Worm (Caenorhabditis elegans) whole organism, young adult: ENCODE data around the gene nhr-260.

ENCODE experiments used
- B0261.1 ChIP-seq: sonication (generic microtip); optimal IDR thresholded peaks from 2 replicates; lab custom pipeline; 2016; ENCODE audit warnings: mild to moderate bottlenecking, missing genetic modification characterization, moderate library complexity, missing compliant biosample characterization
- F22D6.2 ChIP-seq: sonication (generic microtip); optimal IDR thresholded peaks from 2 replicates; lab custom pipeline; 2016; ENCODE audit warnings: mild to moderate bottlenecking, missing genetic modification characterization, missing compliant biosample characterization
- F39B2.1 ChIP-seq: fragments of 200-800 bp; sonication (Bioruptor generic); IDR thresholded peaks from 2 replicates; pipeline ENCODE4 v1.3.6; 2022; ENCODE audit warnings: missing genetic modification reagents, missing genetic modification characterization, missing compliant biosample characterization
- F49E8.2 ChIP-seq: sonication (generic microtip); optimal IDR thresholded peaks from 3 replicates; lab custom pipeline; 2017; ENCODE audit warnings: missing genetic modification characterization, mild to moderate bottlenecking, missing compliant biosample characterization, antibody characterized with exemption, moderate library complexity; ENCODE audit not compliant: insufficient read depth
- F52B5.7 ChIP-seq: sonication (generic microtip); optimal IDR thresholded peaks from 2 replicates; lab custom pipeline; 2016; ENCODE audit warnings: mild to moderate bottlenecking, missing genetic modification characterization, missing compliant biosample characterization
- F55B11.4 ChIP-seq: sonication (generic microtip); optimal IDR thresholded peaks from 2 replicates; lab custom pipeline; 2016; ENCODE audit warnings: missing compliant biosample characterization, missing genetic modification characterization, borderline replicate concordance; ENCODE audit not compliant: insufficient read depth
- K11D2.4 ChIP-seq: fragments of 200-800 bp; sonication (Bioruptor generic); IDR thresholded peaks from 2 replicates; pipeline ENCODE4 v1.3.6; 2022; ENCODE audit warnings: missing genetic modification reagents, missing genetic modification characterization, missing compliant biosample characterization
- Y56A3A.18 ChIP-seq: fragments of 200-800 bp; sonication (Bioruptor generic); IDR thresholded peaks from 2 replicates; pipeline ENCODE4 v1.3.6; 2022; ENCODE audit warnings: missing genetic modification reagents, missing genetic modification characterization, missing compliant biosample characterization
- Y67H2A.10 ChIP-seq: fragments of 200-800 bp; sonication (Bioruptor generic); conservative IDR thresholded peaks from 2 replicates; pipeline ENCODE4 v1.3.6; 2022; ENCODE audit warnings: missing genetic modification reagents, missing genetic modification characterization, missing compliant biosample characterization
- atf-7 ChIP-seq: sonication (generic microtip); optimal IDR thresholded peaks from 2 replicates; lab custom pipeline; 2017; ENCODE audit warnings: mild to moderate bottlenecking, missing genetic modification characterization, missing compliant biosample characterization
- attf-5 ChIP-seq: fragments of 200-800 bp; sonication (Bioruptor generic); optimal IDR thresholded peaks from 2 replicates; lab custom pipeline; 2018; ENCODE audit warnings: mild to moderate bottlenecking, missing genetic modification characterization, missing compliant biosample characterization
- attf-6 ChIP-seq: fragments of 200-800 bp; sonication (Bioruptor generic); IDR thresholded peaks from 2 replicates; pipeline ENCODE4 v1.3.6; 2022; ENCODE audit warnings: missing genetic modification reagents, missing genetic modification characterization, missing compliant biosample characterization
- ccch-3 ChIP-seq: fragments of 200-800 bp; sonication (Bioruptor generic); optimal IDR thresholded peaks from 2 replicates; lab custom pipeline; 2018; ENCODE audit warnings: mild to moderate bottlenecking, missing genetic modification characterization, missing compliant biosample characterization
- ceh-100 ChIP-seq: fragments of 200-800 bp; sonication (Bioruptor generic); IDR thresholded peaks from 2 replicates; pipeline ENCODE4 v1.3.6; 2022; ENCODE audit warnings: missing genetic modification reagents, missing genetic modification characterization, missing compliant biosample characterization
- ceh-40 ChIP-seq: fragments of 200-800 bp; sonication (Bioruptor generic); IDR thresholded peaks from 2 replicates; pipeline ENCODE4 v1.3.6; 2022; ENCODE audit warnings: missing genetic modification characterization, missing compliant biosample characterization
- ceh-91 ChIP-seq: fragments of 200-800 bp; sonication (Bioruptor generic); IDR thresholded peaks from 2 replicates; pipeline ENCODE4 v1.3.6; 2022; ENCODE audit warnings: missing genetic modification reagents, missing genetic modification characterization, missing compliant biosample characterization
- dpff-1 ChIP-seq: sonication (generic microtip); optimal IDR thresholded peaks from 2 replicates; lab custom pipeline; 2017; ENCODE audit warnings: mild to moderate bottlenecking, missing genetic modification characterization, missing compliant biosample characterization
- egl-18 ChIP-seq: fragments of 200-800 bp; sonication (Bioruptor generic); IDR thresholded peaks from 2 replicates; pipeline ENCODE4 v1.3.6; 2022; ENCODE audit warnings: missing genetic modification reagents, missing genetic modification characterization, missing compliant biosample characterization
- egrh-3 ChIP-seq: fragments of 200-800 bp; sonication (Bioruptor generic); IDR thresholded peaks from 2 replicates; pipeline ENCODE4 v1.3.6; 2022; ENCODE audit warnings: missing genetic modification reagents, missing genetic modification characterization, missing compliant biosample characterization
- fkh-3 ChIP-seq: sonication (generic microtip); optimal IDR thresholded peaks from 2 replicates; lab custom pipeline; 2016; ENCODE audit warnings: mild to moderate bottlenecking, missing genetic modification characterization, missing compliant biosample characterization
- hmg-20 ChIP-seq: fragments of 200-800 bp; sonication (Bioruptor generic); IDR thresholded peaks from 2 replicates; pipeline ENCODE4 v1.3.6; 2022; ENCODE audit warnings: missing genetic modification reagents, missing genetic modification characterization, missing compliant biosample characterization
- hsf-1 ChIP-seq: fragments of 200-800 bp; sonication (Bioruptor generic); IDR thresholded peaks from 2 replicates; pipeline ENCODE4 v1.3.6; 2022; ENCODE audit warnings: missing genetic modification reagents, missing genetic modification characterization, missing compliant biosample characterization
- lag-1 ChIP-seq: fragments of 200-800 bp; sonication (Bioruptor generic); IDR thresholded peaks from 2 replicates; pipeline ENCODE4 v1.3.6; 2022; ENCODE audit warnings: missing genetic modification reagents, missing genetic modification characterization, missing compliant biosample characterization
- let-526 ChIP-seq: fragments of 200-800 bp; sonication (Bioruptor generic); IDR thresholded peaks from 2 replicates; pipeline ENCODE4 v1.3.6; 2022; ENCODE audit warnings: missing genetic modification reagents, missing genetic modification characterization, missing compliant biosample characterization
- lin-26 ChIP-seq: fragments of 200-800 bp; sonication (Bioruptor generic); IDR thresholded peaks from 2 replicates; pipeline ENCODE4 v1.3.6; 2022; ENCODE audit warnings: missing genetic modification reagents, missing genetic modification characterization, missing compliant biosample characterization
- lin-35 ChIP-seq, 3 experiments: fragments of 150-350 bp in 2 of 3; sonication (generic microtip) in 1 of 3; optimal IDR thresholded peaks; 2 replicates each; lab custom pipeline; 2014 to 2018; ENCODE audit warnings: missing biosample characterization in 3 of 3, missing genetic modification characterization in 3 of 3, missing genetic modification reagents in 3 of 3
- lin-40 ChIP-seq: sonication (generic microtip); optimal IDR thresholded peaks from 2 replicates; lab custom pipeline; 2016; ENCODE audit warnings: missing genetic modification characterization, mild to moderate bottlenecking, missing compliant biosample characterization, missing genotype, missing genetic modification reagents
- lir-1 ChIP-seq: fragments of 200-800 bp; sonication (Bioruptor generic); conservative IDR thresholded peaks from 2 replicates; pipeline ENCODE4 v1.3.6; 2022; ENCODE audit warnings: missing genetic modification reagents, missing genetic modification characterization, missing compliant biosample characterization
- lsl-1 ChIP-seq: fragments of 200-800 bp; sonication (Bioruptor generic); optimal IDR thresholded peaks from 2 replicates; lab custom pipeline; 2018; ENCODE audit warnings: mild to moderate bottlenecking, missing genetic modification characterization, moderate library complexity, missing compliant biosample characterization
- madf-3 ChIP-seq: fragments of 200-800 bp; sonication (Bioruptor generic); IDR thresholded peaks from 2 replicates; pipeline ENCODE4 v1.3.6; 2022; ENCODE audit warnings: missing genetic modification reagents, missing genetic modification characterization, missing compliant biosample characterization
- madf-8 ChIP-seq: fragments of 200-800 bp; sonication (Bioruptor generic); conservative IDR thresholded peaks from 2 replicates; pipeline ENCODE4 v1.3.6; 2022; ENCODE audit warnings: missing genetic modification reagents, missing genetic modification characterization, missing compliant biosample characterization
- mxl-1 ChIP-seq: sonication (generic microtip); optimal IDR thresholded peaks from 2 replicates; lab custom pipeline; 2016; ENCODE audit warnings: missing genetic modification characterization, missing compliant biosample characterization
- nfya-1 ChIP-seq: sonication (generic microtip); optimal IDR thresholded peaks from 2 replicates; lab custom pipeline; 2017; ENCODE audit warnings: antibody characterized with exemption, missing compliant biosample characterization, missing genetic modification characterization, borderline replicate concordance; ENCODE audit not compliant: insufficient read depth
- nfyb-1 ChIP-seq: fragments of 200-800 bp; sonication (Bioruptor generic); IDR thresholded peaks from 2 replicates; pipeline ENCODE4 v1.3.6; 2022; ENCODE audit warnings: missing genetic modification reagents, missing genetic modification characterization, missing compliant biosample characterization
- pbrm-1 ChIP-seq: fragments of 200-800 bp; sonication (Bioruptor generic); IDR thresholded peaks from 2 replicates; pipeline ENCODE4 v1.3.6; 2022; ENCODE audit warnings: missing genetic modification reagents, missing genetic modification characterization, missing compliant biosample characterization
- repo-1 ChIP-seq: sonication (generic microtip); optimal IDR thresholded peaks from 2 replicates; lab custom pipeline; 2017; ENCODE audit warnings: mild to moderate bottlenecking, missing genetic modification characterization, missing compliant biosample characterization
- sea-2 ChIP-seq: fragments of 200-800 bp; sonication (Bioruptor generic); IDR thresholded peaks from 2 replicates; pipeline ENCODE4 v1.3.6; 2022; ENCODE audit warnings: missing genetic modification characterization, missing compliant biosample characterization
- tbx-9 ChIP-seq: sonication (generic microtip); optimal IDR thresholded peaks from 2 replicates; lab custom pipeline; 2016; ENCODE audit warnings: borderline replicate concordance, missing genetic modification characterization, inconsistent platforms, missing compliant biosample characterization
- tlf-1 ChIP-seq: fragments of 200-800 bp; sonication (Bioruptor generic); optimal IDR thresholded peaks from 2 replicates; lab custom pipeline; 2018; ENCODE audit warnings: mild to moderate bottlenecking, missing genetic modification characterization, missing compliant biosample characterization
- unc-130 ChIP-seq: sonication (generic microtip); optimal IDR thresholded peaks from 2 replicates; lab custom pipeline; 2016; ENCODE audit warnings: missing genetic modification reagents, missing genetic modification characterization, missing compliant biosample characterization
- xnd-1 ChIP-seq: sonication (generic microtip); optimal IDR thresholded peaks from 2 replicates; lab custom pipeline; 2016; ENCODE audit warnings: missing genotype, missing genetic modification reagents, missing genetic modification characterization, missing compliant biosample characterization
- ztf-26 ChIP-seq: sonication (generic microtip); optimal IDR thresholded peaks from 2 replicates; lab custom pipeline; 2017; ENCODE audit warnings: missing genetic modification characterization, missing compliant biosample characterization

nhr-260 gene

ce11 chrV:1522485-1522884 is 11.0 kb upstream of the nhr-260 start, which contains the start of gene str-243:
TSS of gene str-243 (plus strand) at chrV:1522785.
- TF ChIP-seq lin-40 (tag; lab: Kevin White, UChicago) = no peak
- no peak for TF ChIP-seq attf-5 (GFP tag; lab: Kevin White, UChicago)
- TF ChIP-seq F55B11.4 (tag; lab: Kevin White, UChicago) = no peak
- TF ChIP-seq madf-3 (GFP tag; lab: Robert Waterston, UW) = no peak
- no peak for TF ChIP-seq ceh-91 (GFP tag; lab: Robert Waterston, UW)
- no peak for TF ChIP-seq F49E8.2
- TF ChIP-seq attf-6 = no peak
- TF ChIP-seq F22D6.2 (tag; lab: Kevin White, UChicago) = no peak
- TF ChIP-seq Y56A3A.18 (GFP tag; lab: Robert Waterston, UW) = no peak
- no peak for TF ChIP-seq mxl-1 (tag; lab: Kevin White, UChicago)
- no peak for TF ChIP-seq lin-26 (GFP tag; lab: Robert Waterston, UW)
- no peak for TF ChIP-seq tlf-1 (GFP tag; lab: Kevin White, UChicago)
- no peak for TF ChIP-seq atf-7 (tag; lab: Kevin White, UChicago)
- no peak for TF ChIP-seq dpff-1 (tag; lab: Kevin White, UChicago)
- no peak for TF ChIP-seq lir-1 (GFP tag; lab: Robert Waterston, UW)
- TF ChIP-seq tbx-9 (tag; lab: Kevin White, UChicago) = no peak
- TF ChIP-seq, all 124 proteins: peak for 0

- TF ChIP-seq Y56A3A.18 (GFP tag; lab: Robert Waterston, UW) (no peak), nfya-1 (tag; lab: Kevin White, UChicago) (no peak)
These were observed 10.4 kb upstream of the nhr-260 start, which contains the start of gene str-240 for ce11 chrV:1521845-1522244. TSS of gene str-240 (minus strand) at chrV:1521945.

DNA sequence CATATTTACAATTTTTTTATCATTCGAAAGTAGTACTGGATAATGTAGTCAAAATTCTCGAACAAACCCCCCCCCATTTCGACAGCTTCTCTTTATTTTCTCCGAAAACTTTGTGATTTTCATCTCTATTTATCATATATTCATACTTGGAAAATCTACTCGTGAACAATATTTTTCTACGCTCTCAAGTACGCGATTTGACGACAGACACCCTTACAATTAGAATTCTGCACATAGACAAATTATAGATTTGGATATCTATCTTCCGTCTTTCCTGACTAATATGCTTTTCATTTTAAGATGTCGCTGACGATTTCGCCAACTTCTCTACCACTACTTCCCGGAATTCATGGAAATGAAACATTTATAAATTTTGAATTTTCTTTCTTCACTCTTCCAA is 5.4 kb downstream of the nhr-260 start, which contains the start of gene sru-28:
sru-28 (plus strand) TSS at position 301 of the 400 bp plus-strand sequence.
- TF ChIP-seq B0261.1 (tag; lab: Kevin White, UChicago) = no peak
- TF ChIP-seq lag-1 (GFP tag; lab: Robert Waterston, UW) = no peak
- no peak for TF ChIP-seq egrh-3 (GFP tag; lab: Robert Waterston, UW)
- no peak for TF ChIP-seq lin-35 (GFP tag; optimal IDR thresholded peaks at IDR 0.05; lab: Kevin White, UChicago)
- TF ChIP-seq ccch-3 (GFP tag; lab: Kevin White, UChicago) = no peak
- no peak for TF ChIP-seq egl-18 (GFP tag; lab: Robert Waterston, UW)
- TF ChIP-seq let-526 (GFP tag; lab: Robert Waterston, UW) = no peak
- no peak for TF ChIP-seq repo-1 (tag; lab: Kevin White, UChicago)
- TF ChIP-seq ceh-91 (GFP tag; lab: Robert Waterston, UW) = no peak
- TF ChIP-seq ceh-100 (GFP tag; lab: Robert Waterston, UW) = no peak
- TF ChIP-seq hmg-20 (GFP tag; lab: Robert Waterston, UW) = no peak
- TF ChIP-seq ztf-26 (tag; lab: Kevin White, UChicago) = no peak
- TF ChIP-seq hsf-1 (GFP tag; lab: Robert Waterston, UW) = no peak
- no peak for TF ChIP-seq ceh-40 (GFP tag; lab: Robert Waterston, UW)
- TF ChIP-seq nfyb-1 (GFP tag; lab: Robert Waterston, UW) = no peak
- no peak for TF ChIP-seq fkh-3 (tag; lab: Kevin White, UChicago)
- no peak for TF ChIP-seq lin-26 (GFP tag; lab: Robert Waterston, UW)
- TF ChIP-seq attf-6 = no peak
- no peak for TF ChIP-seq sea-2
- TF ChIP-seq xnd-1 (tag; lab: Kevin White, UChicago) = no peak

DNA sequence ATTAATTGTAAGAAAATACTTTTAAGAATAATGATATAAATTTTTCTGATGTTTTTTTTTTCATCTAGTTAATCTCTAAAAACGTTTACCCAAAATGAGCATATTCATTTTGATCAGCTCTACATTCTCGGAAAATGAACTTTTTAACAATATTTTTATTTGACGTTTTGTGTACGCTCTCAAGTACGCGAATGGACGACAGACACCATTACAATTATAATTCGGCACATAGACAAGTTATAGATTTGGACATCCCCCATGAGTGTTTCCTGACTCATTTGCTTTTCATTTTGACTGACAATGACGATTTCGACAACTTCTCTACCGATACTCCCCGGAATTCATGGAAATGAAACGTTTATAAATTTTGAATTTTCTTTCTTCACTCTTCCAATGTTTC is 12.3 kb downstream of the nhr-260 start, which contains the start of gene sru-27:
sru-27 (plus strand) TSS at position 301 of the 400 bp plus-strand sequence.
- no peak for TF ChIP-seq hsf-1 (GFP tag; lab: Robert Waterston, UW)
- no peak for TF ChIP-seq pbrm-1 (GFP tag; lab: Robert Waterston, UW)
- TF ChIP-seq lsl-1 = no peak
- TF ChIP-seq nfya-1 (tag; lab: Kevin White, UChicago) = no peak
- no peak for TF ChIP-seq K11D2.4 (GFP tag; lab: Robert Waterston, UW)
- TF ChIP-seq madf-8 (GFP tag; lab: Robert Waterston, UW) = no peak
- TF ChIP-seq F52B5.7 = no peak
- TF ChIP-seq F39B2.1 = no peak
- no peak for TF ChIP-seq hmg-20 (GFP tag; lab: Robert Waterston, UW)
- TF ChIP-seq Y67H2A.10 (GFP tag; lab: Robert Waterston, UW) = no peak
- TF ChIP-seq F22D6.2 (tag; lab: Kevin White, UChicago) = no peak
- TF ChIP-seq fkh-3 (tag; lab: Kevin White, UChicago) = no peak
- TF ChIP-seq unc-130 (GFP tag; lab: Kevin White, UChicago) = no peak
